Worm (Caenorhabditis elegans) whole organism, young adult: Measurements from ENCODE around the gene txt-9.

Experiments
- B0261.1 ChIP-seq: sonication (generic microtip); optimal IDR thresholded peaks from 2 replicates; lab custom pipeline; 2016; ENCODE audit warnings: mild to moderate bottlenecking, missing genetic modification characterization, moderate library complexity, missing compliant biosample characterization
- B0336.3 ChIP-seq: fragments of 200-800 bp; sonication (Bioruptor generic); IDR thresholded peaks from 2 replicates; pipeline ENCODE4 v1.3.6; 2022; ENCODE audit warnings: missing genetic modification characterization, missing compliant biosample characterization
- F23B12.7 ChIP-seq: sonication (generic microtip); optimal IDR thresholded peaks from 2 replicates; lab custom pipeline; 2017; ENCODE audit warnings: missing genetic modification characterization, mild to moderate bottlenecking, missing compliant biosample characterization, antibody characterized with exemption, moderate library complexity; ENCODE audit not compliant: insufficient read depth
- F33H1.4 ChIP-seq: fragments of 200-800 bp; sonication (Bioruptor generic); IDR thresholded peaks from 2 replicates; pipeline ENCODE4 v1.3.6; 2022; ENCODE audit warnings: missing genetic modification reagents, missing genetic modification characterization, missing compliant biosample characterization
- F39B2.1 ChIP-seq: fragments of 200-800 bp; sonication (Bioruptor generic); IDR thresholded peaks from 2 replicates; pipeline ENCODE4 v1.3.6; 2022; ENCODE audit warnings: missing genetic modification reagents, missing genetic modification characterization, missing compliant biosample characterization
- F55B11.4 ChIP-seq: sonication (generic microtip); optimal IDR thresholded peaks from 2 replicates; lab custom pipeline; 2016; ENCODE audit warnings: missing compliant biosample characterization, missing genetic modification characterization, borderline replicate concordance; ENCODE audit not compliant: insufficient read depth
- T26A5.8 ChIP-seq: sonication (generic microtip); optimal IDR thresholded peaks from 2 replicates; lab custom pipeline; 2016; ENCODE audit warnings: missing genetic modification characterization, missing compliant biosample characterization
- akir-1 ChIP-seq: fragments of 200-800 bp; sonication (Bioruptor generic); optimal IDR thresholded peaks from 2 replicates; lab custom pipeline; 2018; ENCODE audit warnings: mild to moderate bottlenecking, missing genetic modification characterization, moderate library complexity, missing compliant biosample characterization
- bed-2 ChIP-seq: fragments of 200-800 bp; sonication (Bioruptor generic); IDR thresholded peaks from 2 replicates; pipeline ENCODE4 v1.3.6; 2022; ENCODE audit warnings: missing genetic modification reagents, missing genetic modification characterization, missing compliant biosample characterization
- cebp-1 ChIP-seq, 2 experiments: fragments of 200-800 bp in 1 of 2; sonication (Bioruptor generic) in 1 of 2; sonication (generic microtip) in 1 of 2; IDR thresholded peaks in 1 of 2; optimal IDR thresholded peaks in 1 of 2; 2 replicates each; pipeline versions ENCODE4 v1.3.6 to Lab custom; 2017 to 2022; ENCODE audit warnings: missing compliant biosample characterization in 2 of 2, missing genetic modification characterization in 2 of 2, mild to moderate bottlenecking in 1 of 2, missing genetic modification reagents in 1 of 2, moderate library complexity in 1 of 2
- ceh-91 ChIP-seq: fragments of 200-800 bp; sonication (Bioruptor generic); IDR thresholded peaks from 2 replicates; pipeline ENCODE4 v1.3.6; 2022; ENCODE audit warnings: missing genetic modification reagents, missing genetic modification characterization, missing compliant biosample characterization
- die-1 ChIP-seq: sonication (generic microtip); optimal IDR thresholded peaks from 2 replicates; lab custom pipeline; 2016; ENCODE audit warnings: missing genotype, mild to moderate bottlenecking, missing genetic modification characterization, missing compliant biosample characterization
- dox-1 ChIP-seq: fragments of 200-800 bp; sonication (Bioruptor generic); IDR thresholded peaks from 2 replicates; pipeline ENCODE4 v1.3.6; 2022; ENCODE audit warnings: missing genetic modification reagents, missing genetic modification characterization, missing compliant biosample characterization
- efl-1 ChIP-seq: fragments of 150-350 bp; optimal IDR thresholded peaks from 2 replicates; lab custom pipeline; 2014; ENCODE audit warnings: missing biosample characterization, missing genetic modification reagents, missing genetic modification characterization
- egrh-3 ChIP-seq: fragments of 200-800 bp; sonication (Bioruptor generic); IDR thresholded peaks from 2 replicates; pipeline ENCODE4 v1.3.6; 2022; ENCODE audit warnings: missing genetic modification reagents, missing genetic modification characterization, missing compliant biosample characterization
- ekl-4 ChIP-seq: fragments of 200-800 bp; sonication (Bioruptor generic); IDR thresholded peaks from 2 replicates; pipeline ENCODE4 v1.3.6; 2022; ENCODE audit warnings: missing genetic modification reagents, missing genetic modification characterization, missing compliant biosample characterization
- fkh-3 ChIP-seq: sonication (generic microtip); optimal IDR thresholded peaks from 2 replicates; lab custom pipeline; 2016; ENCODE audit warnings: mild to moderate bottlenecking, missing genetic modification characterization, missing compliant biosample characterization
- him-1 ChIP-seq: sonication (generic microtip); optimal IDR thresholded peaks from 2 replicates; lab custom pipeline; 2016; ENCODE audit warnings: missing genotype, missing genetic modification reagents, missing genetic modification characterization, missing compliant biosample characterization
- lin-26 ChIP-seq: fragments of 200-800 bp; sonication (Bioruptor generic); IDR thresholded peaks from 2 replicates; pipeline ENCODE4 v1.3.6; 2022; ENCODE audit warnings: missing genetic modification reagents, missing genetic modification characterization, missing compliant biosample characterization
- lin-35 ChIP-seq, 3 experiments: fragments of 150-350 bp in 2 of 3; sonication (generic microtip) in 1 of 3; optimal IDR thresholded peaks; 2 replicates each; lab custom pipeline; 2014 to 2018; ENCODE audit warnings: missing biosample characterization in 3 of 3, missing genetic modification characterization in 3 of 3, missing genetic modification reagents in 3 of 3
- lin-40 ChIP-seq: sonication (generic microtip); optimal IDR thresholded peaks from 2 replicates; lab custom pipeline; 2016; ENCODE audit warnings: missing genetic modification characterization, mild to moderate bottlenecking, missing compliant biosample characterization, missing genotype, missing genetic modification reagents
- lin-54 ChIP-seq: fragments of 200-800 bp; sonication (Bioruptor generic); optimal IDR thresholded peaks from 2 replicates; lab custom pipeline; 2018; ENCODE audit warnings: mild to moderate bottlenecking, missing genetic modification characterization, missing compliant biosample characterization
- lsl-1 ChIP-seq: fragments of 200-800 bp; sonication (Bioruptor generic); optimal IDR thresholded peaks from 2 replicates; lab custom pipeline; 2018; ENCODE audit warnings: mild to moderate bottlenecking, missing genetic modification characterization, moderate library complexity, missing compliant biosample characterization
- madf-10 ChIP-seq: sonication (generic microtip); optimal IDR thresholded peaks from 2 replicates; lab custom pipeline; 2016; ENCODE audit warnings: mild to moderate bottlenecking, missing genetic modification characterization, missing compliant biosample characterization
- madf-6 ChIP-seq: fragments of 200-800 bp; sonication (Bioruptor generic); IDR thresholded peaks from 2 replicates; pipeline ENCODE4 v1.3.6; 2022; ENCODE audit warnings: missing genetic modification reagents, missing genetic modification characterization, missing compliant biosample characterization
- madf-8 ChIP-seq: fragments of 200-800 bp; sonication (Bioruptor generic); conservative IDR thresholded peaks from 2 replicates; pipeline ENCODE4 v1.3.6; 2022; ENCODE audit warnings: missing genetic modification reagents, missing genetic modification characterization, missing compliant biosample characterization
- mcd-1 ChIP-seq: fragments of 200-800 bp; sonication (Bioruptor generic); IDR thresholded peaks from 2 replicates; pipeline ENCODE4 v1.3.6; 2022; ENCODE audit warnings: missing genetic modification reagents, missing genetic modification characterization, missing compliant biosample characterization
- mxl-1 ChIP-seq: sonication (generic microtip); optimal IDR thresholded peaks from 2 replicates; lab custom pipeline; 2016; ENCODE audit warnings: missing genetic modification characterization, missing compliant biosample characterization
- nfya-1 ChIP-seq: sonication (generic microtip); optimal IDR thresholded peaks from 2 replicates; lab custom pipeline; 2017; ENCODE audit warnings: antibody characterized with exemption, missing compliant biosample characterization, missing genetic modification characterization, borderline replicate concordance; ENCODE audit not compliant: insufficient read depth
- nhr-27 ChIP-seq: fragments of 200-800 bp; sonication (Bioruptor generic); optimal IDR thresholded peaks from 2 replicates; lab custom pipeline; 2018; ENCODE audit warnings: mild to moderate bottlenecking, missing genetic modification characterization, moderate library complexity, missing compliant biosample characterization
- nhr-80 ChIP-seq: sonication (generic microtip); optimal IDR thresholded peaks from 2 replicates; lab custom pipeline; 2016; ENCODE audit warnings: missing genetic modification characterization, missing compliant biosample characterization
- rcor-1 ChIP-seq: fragments of 200-800 bp; sonication (Bioruptor generic); IDR thresholded peaks from 2 replicates; pipeline ENCODE4 v1.3.6; 2022; ENCODE audit warnings: missing genetic modification reagents, missing genetic modification characterization, missing compliant biosample characterization
- snpc-1.1 ChIP-seq: sonication (generic microtip); optimal IDR thresholded peaks from 2 replicates; lab custom pipeline; 2017; ENCODE audit warnings: missing genetic modification characterization, mild to moderate bottlenecking, missing compliant biosample characterization, antibody characterized with exemption, moderate library complexity, missing genotype, missing genetic modification reagents; ENCODE audit not compliant: insufficient read depth
- snpc-1.3 ChIP-seq: sonication (generic microtip); optimal IDR thresholded peaks from 2 replicates; lab custom pipeline; 2017; ENCODE audit warnings: missing genetic modification characterization, mild to moderate bottlenecking, missing compliant biosample characterization, antibody characterized with exemption, moderate library complexity, missing genotype, missing genetic modification reagents; ENCODE audit not compliant: insufficient read depth
- snpc-3.4 ChIP-seq: sonication (generic microtip); optimal IDR thresholded peaks from 2 replicates; lab custom pipeline; 2017; ENCODE audit warnings: missing genetic modification characterization, mild to moderate bottlenecking, missing compliant biosample characterization, antibody characterized with exemption, moderate library complexity, missing genotype, missing genetic modification reagents
- tbx-9 ChIP-seq: sonication (generic microtip); optimal IDR thresholded peaks from 2 replicates; lab custom pipeline; 2016; ENCODE audit warnings: borderline replicate concordance, missing genetic modification characterization, inconsistent platforms, missing compliant biosample characterization
- tlf-1 ChIP-seq: fragments of 200-800 bp; sonication (Bioruptor generic); optimal IDR thresholded peaks from 2 replicates; lab custom pipeline; 2018; ENCODE audit warnings: mild to moderate bottlenecking, missing genetic modification characterization, missing compliant biosample characterization
- xnd-1 ChIP-seq: sonication (generic microtip); optimal IDR thresholded peaks from 2 replicates; lab custom pipeline; 2016; ENCODE audit warnings: missing genotype, missing genetic modification reagents, missing genetic modification characterization, missing compliant biosample characterization
- ztf-18 ChIP-seq: sonication (generic microtip); optimal IDR thresholded peaks from 2 replicates; lab custom pipeline; 2016; ENCODE audit warnings: missing genotype, mild to moderate bottlenecking, missing genetic modification characterization, missing compliant biosample characterization

The txt-9 gene

DNA sequence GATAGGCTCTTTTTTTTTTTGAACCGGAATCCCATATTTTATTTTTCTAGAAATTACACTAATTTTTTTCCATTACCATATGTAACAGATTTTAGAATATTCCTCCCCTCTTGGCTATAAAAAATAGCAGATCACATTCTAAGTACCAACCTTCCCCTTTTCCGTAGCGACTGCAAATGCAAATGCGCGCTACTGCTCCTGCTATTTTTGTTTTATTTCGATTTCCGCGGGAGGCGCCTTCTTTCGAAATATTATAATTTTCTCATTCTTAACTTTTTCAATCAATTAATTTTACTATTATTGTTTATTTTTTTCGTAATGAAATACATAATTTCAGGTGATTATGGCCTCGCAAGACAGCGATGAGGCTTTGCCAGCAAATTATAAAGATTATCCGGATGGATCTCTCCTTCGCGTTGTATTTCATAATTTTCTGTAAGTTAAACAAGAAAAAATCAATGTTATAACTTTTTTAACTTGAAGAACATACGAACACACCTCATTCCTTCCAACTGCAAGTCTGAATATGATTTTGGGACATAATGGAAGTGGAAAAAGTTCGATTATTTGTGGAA lies 23.7 kb upstream of the txt-9 start, which contains the start of gene smc-5 (continued):
- TF ChIP-seq him-1 (no peak), B0261.1 (tag; lab: Kevin White, UChicago) (peak; percentile 15), snpc-3.4 (tag; lab: Kevin White, UChicago) (peak; percentile 66), die-1 (tag; lab: Kevin White, UChicago) (peak; percentile 7), fkh-3 (tag; lab: Kevin White, UChicago) (no peak), madf-10 (tag; lab: Kevin White, UChicago) (peak; percentile 15), snpc-1.1 (tag; lab: Kevin White, UChicago) (peak; percentile 24), tlf-1 (GFP tag; lab: Kevin White, UChicago) (peak; percentile 0), tbx-9 (no peak), efl-1 (GFP tag; lab: Kevin White, UChicago) (peak; percentile 94), nhr-80 (tag; lab: Kevin White, UChicago) (peak; percentile 28), ceh-91 (GFP tag; lab: Robert Waterston, UW) (peak; percentile 80), snpc-1.3 (tag; lab: Kevin White, UChicago) (peak; percentile 28), lsl-1 (peak; percentile 70), egrh-3 (GFP tag; lab: Robert Waterston, UW) (no peak; the same call in 1 of the 2 replicates), mxl-1 (tag; lab: Kevin White, UChicago) (no peak), F39B2.1 (no peak), T26A5.8 (tag; lab: Kevin White, UChicago) (no peak), rcor-1 (peak; percentile 36; the same call in 1 of the 2 replicates), nfya-1 (tag; lab: Kevin White, UChicago) (no peak), ztf-18 (tag; lab: Kevin White, UChicago) (peak; percentile 16), ekl-4 (0 out of 2 replicates have a peak, but pooled peaks have one; percentile 25), mcd-1 (GFP tag; lab: Robert Waterston, UW) (peak; percentile 91), dox-1 (GFP tag; lab: Robert Waterston, UW) (peak; percentile 82), xnd-1 (tag; lab: Kevin White, UChicago) (peak; percentile 32), F23B12.7 (tag; lab: Kevin White, UChicago) (peak; percentile 88), bed-2 (GFP tag; lab: Robert Waterston, UW) (no peak), cebp-1 (GFP tag; IDR thresholded peaks at IDR 0.05; lab: Robert Waterston, UW) (peak; percentile 63; the same call in 1 of the 2 replicates), cebp-1 (tag; optimal IDR thresholded peaks at IDR 0.05; lab: Kevin White, UChicago) (no peak), akir-1 (GFP tag; lab: Kevin White, UChicago) (no peak), B0336.3 (GFP tag; lab: Robert Waterston, UW) (no peak), nhr-27 (tag; lab: Kevin White, UChicago) (no peak), F55B11.4 (tag; lab: Kevin White, UChicago) (no peak), lin-26 (GFP tag; lab: Robert Waterston, UW) (0 out of 2 replicates have a peak, but pooled peaks have one; percentile 20), madf-8 (GFP tag; lab: Robert Waterston, UW) (peak; percentile 80), lin-40 (tag; lab: Kevin White, UChicago) (no peak), lin-54 (peak; percentile 71), F33H1.4 (GFP tag; lab: Robert Waterston, UW) (peak; percentile 68), lin-35 (GFP tag; optimal IDR thresholded peaks at IDR 0.05; lab: Kevin White, UChicago) (peak in 2 of 3 experiments; percentile 24 to 66), madf-6 (GFP tag; lab: Robert Waterston, UW) (peak; percentile 89)
